Worm (Caenorhabditis elegans) whole organism, L3 larva: ENCODE data around the gene H27A22.1.

Experiments
- ama-1 ChIP-seq: fragments of 150-350 bp; optimal IDR thresholded peaks from 2 replicates; lab custom pipeline; 2018
- daf-12 ChIP-seq: fragments of 150-350 bp; optimal IDR thresholded peaks from 2 replicates; lab custom pipeline; 2014; ENCODE audit warnings: missing biosample characterization, missing genetic modification reagents, missing genetic modification characterization
- egl-27 ChIP-seq: sonication (generic microtip); optimal IDR thresholded peaks from 4 replicates; lab custom pipeline; 2017; ENCODE audit warnings: missing biosample characterization, missing genetic modification reagents, missing genetic modification characterization
- jun-1 ChIP-seq: fragments of 150-350 bp; optimal IDR thresholded peaks from 2 replicates; lab custom pipeline; 2014; ENCODE audit warnings: missing biosample characterization, missing genetic modification reagents, missing genetic modification characterization
- nhr-11 ChIP-seq: fragments of 150-350 bp; optimal IDR thresholded peaks from 2 replicates; lab custom pipeline; 2014; ENCODE audit warnings: missing biosample characterization, missing genetic modification characterization
- nhr-23 ChIP-seq: fragments of 150-350 bp; optimal IDR thresholded peaks from 2 replicates; lab custom pipeline; 2014; ENCODE audit warnings: missing biosample characterization, missing genetic modification reagents, missing genetic modification characterization
- nhr-28 ChIP-seq: fragments of 150-350 bp; optimal IDR thresholded peaks from 2 replicates; lab custom pipeline; 2014; ENCODE audit warnings: missing biosample characterization, missing genetic modification characterization
- snpc-4 ChIP-seq: fragments of 150-350 bp; optimal IDR thresholded peaks from 2 replicates; lab custom pipeline; 2014; ENCODE audit warnings: missing biosample characterization, missing genetic modification characterization
- tbx-2 ChIP-seq: sonication (generic microtip); optimal IDR thresholded peaks from 2 replicates; lab custom pipeline; 2016; ENCODE audit warnings: mild to moderate bottlenecking, missing genetic modification characterization, missing compliant biosample characterization

- TF ChIP-seq nhr-11 (tag; lab: Kevin White, UChicago): no peak
- TF ChIP-seq nhr-28 (tag; lab: Kevin White, UChicago): no peak
- TF ChIP-seq ama-1 (lab: Kevin White, UChicago): no peak
- TF ChIP-seq egl-27: no peak
- TF ChIP-seq nhr-23 (tag; lab: Kevin White, UChicago): no peak
- no peak for TF ChIP-seq tbx-2 (tag; lab: Kevin White, UChicago)
- no peak for TF ChIP-seq jun-1 (tag; lab: Kevin White, UChicago)
- no peak for TF ChIP-seq daf-12
- no peak for TF ChIP-seq snpc-4 (tag; lab: Kevin White, UChicago)
Observed at ce11 chrV:10576319-10576718, 26.0 kb upstream of the H27A22.1 start, which contains the start of gene vps-54.
